Worm (Caenorhabditis elegans) whole organism, young adult: ENCODE measurements around the gene cima-1.
"Not testable (repeated sequence)": the region's sequence is repeated elsewhere in the genome, so short reads cannot be mapped to it uniquely, and the experiment has no call there.

Source experiments
- K12H6.12 ChIP-seq: fragments of 200-800 bp; sonication (Bioruptor generic); optimal IDR thresholded peaks from 2 replicates; lab custom pipeline; 2018; ENCODE audit warnings: mild to moderate bottlenecking, missing genetic modification characterization, missing compliant biosample characterization
- Y79H2A.3 ChIP-seq: fragments of 200-800 bp; sonication (Bioruptor generic); conservative IDR thresholded peaks from 2 replicates; pipeline ENCODE4 v1.3.6; 2022; ENCODE audit warnings: missing genetic modification reagents, missing genetic modification characterization, missing compliant biosample characterization
- ama-1 ChIP-seq, 3 experiments: fragments of 150-350 bp in 1 of 3; sonication (generic microtip) in 2 of 3; optimal IDR thresholded peaks; 2 replicates each; lab custom pipeline; 2014 to 2018; ENCODE audit warnings: missing biosample characterization in 2 of 3, missing genetic modification characterization in 2 of 3, missing genetic modification reagents in 2 of 3
- egl-44 ChIP-seq: fragments of 200-800 bp; sonication (Bioruptor generic); IDR thresholded peaks from 2 replicates; pipeline ENCODE4 v1.3.6; 2022; ENCODE audit warnings: missing genetic modification reagents, missing genetic modification characterization, missing compliant biosample characterization
- lin-26 ChIP-seq: fragments of 200-800 bp; sonication (Bioruptor generic); IDR thresholded peaks from 2 replicates; pipeline ENCODE4 v1.3.6; 2022; ENCODE audit warnings: missing genetic modification reagents, missing genetic modification characterization, missing compliant biosample characterization
- madf-6 ChIP-seq: fragments of 200-800 bp; sonication (Bioruptor generic); IDR thresholded peaks from 2 replicates; pipeline ENCODE4 v1.3.6; 2022; ENCODE audit warnings: missing genetic modification reagents, missing genetic modification characterization, missing compliant biosample characterization
- mel-28 ChIP-seq: sonication (generic microtip); optimal IDR thresholded peaks from 2 replicates; lab custom pipeline; 2016; ENCODE audit warnings: borderline replicate concordance, mild to moderate bottlenecking, missing genetic modification characterization, missing compliant biosample characterization
- mxl-1 ChIP-seq: sonication (generic microtip); optimal IDR thresholded peaks from 2 replicates; lab custom pipeline; 2016; ENCODE audit warnings: missing genetic modification characterization, missing compliant biosample characterization
- pbrm-1 ChIP-seq: fragments of 200-800 bp; sonication (Bioruptor generic); IDR thresholded peaks from 2 replicates; pipeline ENCODE4 v1.3.6; 2022; ENCODE audit warnings: missing genetic modification reagents, missing genetic modification characterization, missing compliant biosample characterization
- snpc-4 ChIP-seq, 5 experiments: fragments of 150-350 bp in 1 of 5; sonication (generic microtip) in 4 of 5; optimal IDR thresholded peaks; 2 replicates each; lab custom pipeline; 2014 to 2018; ENCODE audit warnings: missing genetic modification characterization in 5 of 5, missing biosample characterization in 3 of 5, antibody characterized with exemption in 2 of 5, mild to moderate bottlenecking in 2 of 5, missing compliant biosample characterization in 2 of 5, missing genotype in 2 of 5, moderate library complexity in 2 of 5, missing genetic modification reagents in 1 of 5
- ztf-6 ChIP-seq: fragments of 200-800 bp; sonication (Bioruptor generic); IDR thresholded peaks from 2 replicates; pipeline ENCODE4 v1.3.6; 2022; ENCODE audit warnings: missing genetic modification reagents, missing genetic modification characterization, missing compliant biosample characterization

DNA sequence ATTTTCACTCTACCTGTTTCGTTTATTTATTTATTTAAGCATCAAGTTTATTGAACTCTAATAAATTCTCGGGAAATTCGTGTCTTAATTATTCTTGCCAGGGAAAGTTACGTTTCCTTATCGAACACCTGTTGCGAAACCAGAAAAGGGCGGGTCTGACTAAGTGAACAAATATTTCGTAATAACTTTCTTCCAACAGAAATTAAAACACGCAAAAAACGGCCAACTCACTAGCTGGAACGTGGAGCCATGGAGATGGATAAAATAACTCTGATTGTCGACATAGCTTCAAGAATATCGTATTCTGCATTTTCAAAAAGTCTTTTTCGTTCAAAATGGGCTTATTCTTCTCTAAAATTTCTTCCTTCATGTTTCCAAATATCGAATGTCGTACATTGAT is 16.7 kb upstream of the cima-1 start, which contains the start of gene warf-1:
- TF ChIP-seq Y79H2A.3; egl-44 (GFP tag; lab: Robert Waterston, UW); K12H6.12; ztf-6 (GFP tag; lab: Robert Waterston, UW); snpc-4 (GFP tag; optimal IDR thresholded peaks at IDR 0.05; lab: Kevin White, UChicago); snpc-4 (tag; optimal IDR thresholded peaks at IDR 0.05; lab: Kevin White, UChicago); pbrm-1 (GFP tag; lab: Robert Waterston, UW); ama-1 (optimal IDR thresholded peaks at IDR 0.05; lab: Kevin White, UChicago); ama-1 (GFP tag; optimal IDR thresholded peaks at IDR 0.05; lab: Kevin White, UChicago); mel-28 (tag; lab: Kevin White, UChicago); mxl-1 (tag; lab: Kevin White, UChicago): not testable (repeated sequence)
- TF ChIP-seq lin-26, result 0 out of 2 replicates have a peak, but pooled peaks have one; percentile 56
- peak; percentile 39; the same call in 1 of the 2 replicates for TF ChIP-seq madf-6 (GFP tag; lab: Robert Waterston, UW)
